Worm (Caenorhabditis elegans) whole organism, young adult: ENCODE data around the gene C03B1.7.

ENCODE experiments used
- F10E7.11 ChIP-seq: sonication (generic microtip); optimal IDR thresholded peaks from 2 replicates; lab custom pipeline; 2017; ENCODE audit warnings: mild to moderate bottlenecking, missing genetic modification characterization, moderate library complexity, missing compliant biosample characterization
- F22D6.2 ChIP-seq: sonication (generic microtip); optimal IDR thresholded peaks from 2 replicates; lab custom pipeline; 2016; ENCODE audit warnings: mild to moderate bottlenecking, missing genetic modification characterization, missing compliant biosample characterization
- F37B4.10 ChIP-seq: fragments of 200-800 bp; sonication (Bioruptor generic); IDR thresholded peaks from 2 replicates; pipeline ENCODE4 v1.3.6; 2022; ENCODE audit warnings: missing genetic modification characterization, missing compliant biosample characterization
- T26A5.8 ChIP-seq: sonication (generic microtip); optimal IDR thresholded peaks from 2 replicates; lab custom pipeline; 2016; ENCODE audit warnings: missing genetic modification characterization, missing compliant biosample characterization
- ZK185.1 ChIP-seq: sonication (generic microtip); optimal IDR thresholded peaks from 2 replicates; lab custom pipeline; 2016; ENCODE audit warnings: mild to moderate bottlenecking, missing genetic modification characterization, missing compliant biosample characterization; ENCODE audit not compliant: poor library complexity, severe bottlenecking
- akir-1 ChIP-seq: fragments of 200-800 bp; sonication (Bioruptor generic); optimal IDR thresholded peaks from 2 replicates; lab custom pipeline; 2018; ENCODE audit warnings: mild to moderate bottlenecking, missing genetic modification characterization, moderate library complexity, missing compliant biosample characterization
- aptf-2 ChIP-seq: fragments of 200-800 bp; sonication (Bioruptor generic); conservative IDR thresholded peaks from 2 replicates; pipeline ENCODE4 v1.3.6; 2022; ENCODE audit warnings: missing genetic modification reagents, missing genetic modification characterization, missing compliant biosample characterization
- aptf-3 ChIP-seq: fragments of 200-800 bp; sonication (Bioruptor generic); IDR thresholded peaks from 2 replicates; pipeline ENCODE4 v1.3.6; 2022; ENCODE audit warnings: missing genetic modification characterization, missing compliant biosample characterization
- bed-1 ChIP-seq: fragments of 200-800 bp; sonication (Bioruptor generic); IDR thresholded peaks from 2 replicates; pipeline ENCODE4 v1.3.6; 2022; ENCODE audit warnings: missing genetic modification reagents, missing genetic modification characterization, missing compliant biosample characterization
- ceh-27 ChIP-seq: fragments of 200-800 bp; sonication (Bioruptor generic); optimal IDR thresholded peaks from 2 replicates; lab custom pipeline; 2018; ENCODE audit warnings: mild to moderate bottlenecking, missing genetic modification characterization, moderate library complexity, missing compliant biosample characterization
- ceh-91 ChIP-seq: fragments of 200-800 bp; sonication (Bioruptor generic); IDR thresholded peaks from 2 replicates; pipeline ENCODE4 v1.3.6; 2022; ENCODE audit warnings: missing genetic modification reagents, missing genetic modification characterization, missing compliant biosample characterization
- efl-1 ChIP-seq: fragments of 150-350 bp; optimal IDR thresholded peaks from 2 replicates; lab custom pipeline; 2014; ENCODE audit warnings: missing biosample characterization, missing genetic modification reagents, missing genetic modification characterization
- egl-44 ChIP-seq: fragments of 200-800 bp; sonication (Bioruptor generic); IDR thresholded peaks from 2 replicates; pipeline ENCODE4 v1.3.6; 2022; ENCODE audit warnings: missing genetic modification reagents, missing genetic modification characterization, missing compliant biosample characterization
- gei-17 ChIP-seq: fragments of 200-800 bp; sonication (Bioruptor generic); optimal IDR thresholded peaks from 2 replicates; lab custom pipeline; 2018; ENCODE audit warnings: mild to moderate bottlenecking, missing genetic modification characterization, missing compliant biosample characterization
- him-1 ChIP-seq: sonication (generic microtip); optimal IDR thresholded peaks from 2 replicates; lab custom pipeline; 2016; ENCODE audit warnings: missing genotype, missing genetic modification reagents, missing genetic modification characterization, missing compliant biosample characterization
- hmg-20 ChIP-seq: fragments of 200-800 bp; sonication (Bioruptor generic); IDR thresholded peaks from 2 replicates; pipeline ENCODE4 v1.3.6; 2022; ENCODE audit warnings: missing genetic modification reagents, missing genetic modification characterization, missing compliant biosample characterization
- lag-1 ChIP-seq: fragments of 200-800 bp; sonication (Bioruptor generic); IDR thresholded peaks from 2 replicates; pipeline ENCODE4 v1.3.6; 2022; ENCODE audit warnings: missing genetic modification reagents, missing genetic modification characterization, missing compliant biosample characterization
- lin-40 ChIP-seq: sonication (generic microtip); optimal IDR thresholded peaks from 2 replicates; lab custom pipeline; 2016; ENCODE audit warnings: missing genetic modification characterization, mild to moderate bottlenecking, missing compliant biosample characterization, missing genotype, missing genetic modification reagents
- lsy-27 ChIP-seq: sonication (generic microtip); optimal IDR thresholded peaks from 2 replicates; lab custom pipeline; 2017; ENCODE audit warnings: missing genetic modification characterization, mild to moderate bottlenecking, missing compliant biosample characterization, antibody characterized with exemption, missing genotype, borderline replicate concordance; ENCODE audit not compliant: insufficient read depth
- madf-10 ChIP-seq: sonication (generic microtip); optimal IDR thresholded peaks from 2 replicates; lab custom pipeline; 2016; ENCODE audit warnings: mild to moderate bottlenecking, missing genetic modification characterization, missing compliant biosample characterization
- madf-6 ChIP-seq: fragments of 200-800 bp; sonication (Bioruptor generic); IDR thresholded peaks from 2 replicates; pipeline ENCODE4 v1.3.6; 2022; ENCODE audit warnings: missing genetic modification reagents, missing genetic modification characterization, missing compliant biosample characterization
- madf-8 ChIP-seq: fragments of 200-800 bp; sonication (Bioruptor generic); conservative IDR thresholded peaks from 2 replicates; pipeline ENCODE4 v1.3.6; 2022; ENCODE audit warnings: missing genetic modification reagents, missing genetic modification characterization, missing compliant biosample characterization
- mcd-1 ChIP-seq: fragments of 200-800 bp; sonication (Bioruptor generic); IDR thresholded peaks from 2 replicates; pipeline ENCODE4 v1.3.6; 2022; ENCODE audit warnings: missing genetic modification reagents, missing genetic modification characterization, missing compliant biosample characterization
- mxl-1 ChIP-seq: sonication (generic microtip); optimal IDR thresholded peaks from 2 replicates; lab custom pipeline; 2016; ENCODE audit warnings: missing genetic modification characterization, missing compliant biosample characterization
- nfya-1 ChIP-seq: sonication (generic microtip); optimal IDR thresholded peaks from 2 replicates; lab custom pipeline; 2017; ENCODE audit warnings: antibody characterized with exemption, missing compliant biosample characterization, missing genetic modification characterization, borderline replicate concordance; ENCODE audit not compliant: insufficient read depth
- nhr-120 ChIP-seq: fragments of 200-800 bp; sonication (Bioruptor generic); IDR thresholded peaks from 2 replicates; pipeline ENCODE4 v1.3.6; 2022; ENCODE audit warnings: missing genetic modification characterization, missing compliant biosample characterization
- nhr-179 ChIP-seq: sonication (generic microtip); optimal IDR thresholded peaks from 2 replicates; lab custom pipeline; 2016; ENCODE audit warnings: mild to moderate bottlenecking, missing genetic modification characterization, missing compliant biosample characterization
- nhr-27 ChIP-seq: fragments of 200-800 bp; sonication (Bioruptor generic); optimal IDR thresholded peaks from 2 replicates; lab custom pipeline; 2018; ENCODE audit warnings: mild to moderate bottlenecking, missing genetic modification characterization, moderate library complexity, missing compliant biosample characterization
- nhr-80 ChIP-seq: sonication (generic microtip); optimal IDR thresholded peaks from 2 replicates; lab custom pipeline; 2016; ENCODE audit warnings: missing genetic modification characterization, missing compliant biosample characterization
- nhr-90 ChIP-seq: sonication (generic microtip); optimal IDR thresholded peaks from 2 replicates; lab custom pipeline; 2016; ENCODE audit warnings: missing genotype, mild to moderate bottlenecking, missing genetic modification characterization, missing compliant biosample characterization
- snpc-1.3 ChIP-seq: sonication (generic microtip); optimal IDR thresholded peaks from 2 replicates; lab custom pipeline; 2017; ENCODE audit warnings: missing genetic modification characterization, mild to moderate bottlenecking, missing compliant biosample characterization, antibody characterized with exemption, moderate library complexity, missing genotype, missing genetic modification reagents; ENCODE audit not compliant: insufficient read depth
- snpc-4 ChIP-seq, 5 experiments: fragments of 150-350 bp in 1 of 5; sonication (generic microtip) in 4 of 5; optimal IDR thresholded peaks; 2 replicates each; lab custom pipeline; 2014 to 2018; ENCODE audit warnings: missing genetic modification characterization in 5 of 5, missing biosample characterization in 3 of 5, antibody characterized with exemption in 2 of 5, mild to moderate bottlenecking in 2 of 5, missing compliant biosample characterization in 2 of 5, missing genotype in 2 of 5, moderate library complexity in 2 of 5, missing genetic modification reagents in 1 of 5
- tlf-1 ChIP-seq: fragments of 200-800 bp; sonication (Bioruptor generic); optimal IDR thresholded peaks from 2 replicates; lab custom pipeline; 2018; ENCODE audit warnings: mild to moderate bottlenecking, missing genetic modification characterization, missing compliant biosample characterization
- xnd-1 ChIP-seq: sonication (generic microtip); optimal IDR thresholded peaks from 2 replicates; lab custom pipeline; 2016; ENCODE audit warnings: missing genotype, missing genetic modification reagents, missing genetic modification characterization, missing compliant biosample characterization
- zfh-2 ChIP-seq: fragments of 200-800 bp; sonication (Bioruptor generic); conservative IDR thresholded peaks from 2 replicates; pipeline ENCODE4 v1.3.6; 2022; ENCODE audit warnings: missing genetic modification reagents, missing genetic modification characterization, missing compliant biosample characterization

Gene C03B1.7

DNA sequence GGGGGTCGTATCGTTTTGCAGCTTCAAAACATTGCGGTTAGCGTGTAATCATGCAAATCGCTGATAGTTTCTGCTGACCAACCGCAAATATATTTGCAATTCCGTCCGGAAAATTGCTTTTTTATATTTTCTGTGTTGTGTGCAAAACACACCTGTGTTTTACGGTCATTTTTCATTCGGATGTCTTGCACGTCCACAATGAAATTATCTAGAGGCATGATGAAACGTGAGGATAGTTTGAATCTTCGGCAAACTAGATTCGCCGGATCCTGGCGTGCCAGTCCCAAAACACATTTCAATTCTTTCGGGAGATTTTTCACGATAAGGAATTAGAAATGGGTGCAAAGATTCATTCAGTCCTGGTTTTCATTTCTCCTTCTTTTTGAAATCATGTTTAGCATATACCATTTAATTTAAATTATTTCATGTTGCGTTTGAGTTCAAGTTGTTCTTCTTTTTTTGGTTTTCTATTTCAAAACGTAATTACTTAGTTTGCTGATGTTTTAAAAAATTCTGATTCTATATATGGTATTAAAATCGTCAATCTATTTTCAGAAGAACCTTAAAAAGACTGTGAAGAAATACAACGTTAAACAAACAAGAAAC lies 13.5 kb downstream of the C03B1.7 start, which contains the start of gene C03B1.5:
Gene C03B1.5, plus strand, starts transcription at position 556 of the 606 bp plus-strand sequence.
- TF ChIP-seq ZK185.1 (tag; lab: Kevin White, UChicago) (no peak), madf-8 (GFP tag; lab: Robert Waterston, UW) (no peak), tlf-1 (no peak), him-1 (tag; lab: Kevin White, UChicago) (no peak), zfh-2 (GFP tag; lab: Robert Waterston, UW) (no peak), lsy-27 (tag; lab: Kevin White, UChicago) (no peak), snpc-4 (GFP tag; optimal IDR thresholded peaks at IDR 0.05; lab: Kevin White, UChicago) (no peak), snpc-4 (tag; optimal IDR thresholded peaks at IDR 0.05; lab: Kevin White, UChicago) (no peak), lin-40 (tag; lab: Kevin White, UChicago) (no peak), F10E7.11 (tag; lab: Kevin White, UChicago) (no peak), aptf-2 (GFP tag; lab: Robert Waterston, UW) (no peak)

DNA sequence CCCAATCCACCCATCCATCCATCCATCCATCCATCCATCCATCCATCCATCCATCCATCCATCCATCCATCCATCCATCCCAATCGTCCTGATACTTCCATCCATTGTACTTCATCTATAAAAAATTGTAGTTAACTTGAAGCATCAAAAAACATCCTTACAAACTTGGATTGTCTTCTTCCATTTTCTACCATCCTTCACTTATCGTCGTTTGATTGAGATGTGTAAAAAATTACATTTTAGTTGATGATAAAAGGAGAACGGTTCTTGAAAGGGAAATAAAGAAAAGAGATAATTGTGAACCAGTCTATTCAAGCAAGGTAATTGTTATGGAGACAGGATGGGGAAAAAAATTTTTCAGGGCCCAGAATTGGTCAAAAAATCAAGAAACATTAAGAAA lies 16.2 kb downstream of the C03B1.7 start, which contains the start of gene C03B1.10:
Gene C03B1.10, minus strand, starts transcription at position 101 of the 400 bp plus-strand sequence.
- TF ChIP-seq nhr-179 (tag; lab: Kevin White, UChicago) (no peak), egl-44 (GFP tag; lab: Robert Waterston, UW) (no peak), nhr-80 (tag; lab: Kevin White, UChicago) (no peak), nhr-120 (GFP tag; lab: Robert Waterston, UW) (no peak), gei-17 (GFP tag; lab: Kevin White, UChicago) (no peak)

DNA sequence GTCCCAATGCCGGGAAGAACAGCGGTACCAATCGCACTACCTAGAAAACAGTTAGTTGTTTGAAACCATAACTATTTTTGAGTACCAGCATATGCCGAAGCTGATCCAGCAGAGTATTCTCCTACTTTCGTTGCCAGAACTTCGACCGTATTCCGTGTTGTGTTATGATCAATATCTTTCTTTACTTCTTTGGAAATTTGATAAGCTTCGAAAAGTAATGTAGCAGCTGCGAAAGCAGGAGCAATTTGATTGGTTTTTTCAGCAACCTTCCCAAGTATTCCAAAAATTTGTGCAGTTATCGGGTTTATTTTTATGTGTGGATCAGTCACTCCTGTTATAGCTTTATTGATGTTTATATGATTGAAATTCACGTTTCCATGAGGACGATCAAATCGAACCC lies 18.5 kb downstream of the C03B1.7 start:
- TF ChIP-seq efl-1 (GFP tag; lab: Kevin White, UChicago) (no peak), madf-10 (tag; lab: Kevin White, UChicago) (no peak), madf-6 (GFP tag; lab: Robert Waterston, UW) (no peak), hmg-20 (GFP tag; lab: Robert Waterston, UW) (no peak), akir-1 (GFP tag; lab: Kevin White, UChicago) (no peak), xnd-1 (tag; lab: Kevin White, UChicago) (no peak), ceh-27 (GFP tag; lab: Kevin White, UChicago) (no peak), nhr-179 (tag; lab: Kevin White, UChicago) (no peak), nhr-120 (GFP tag; lab: Robert Waterston, UW) (no peak), T26A5.8 (no peak), F37B4.10 (GFP tag; lab: Robert Waterston, UW) (no peak), ceh-91 (GFP tag; lab: Robert Waterston, UW) (no peak), nhr-90 (tag; lab: Kevin White, UChicago) (no peak), mcd-1 (GFP tag; lab: Robert Waterston, UW) (no peak), nfya-1 (tag; lab: Kevin White, UChicago) (no peak), lag-1 (GFP tag; lab: Robert Waterston, UW) (no peak)

DNA sequence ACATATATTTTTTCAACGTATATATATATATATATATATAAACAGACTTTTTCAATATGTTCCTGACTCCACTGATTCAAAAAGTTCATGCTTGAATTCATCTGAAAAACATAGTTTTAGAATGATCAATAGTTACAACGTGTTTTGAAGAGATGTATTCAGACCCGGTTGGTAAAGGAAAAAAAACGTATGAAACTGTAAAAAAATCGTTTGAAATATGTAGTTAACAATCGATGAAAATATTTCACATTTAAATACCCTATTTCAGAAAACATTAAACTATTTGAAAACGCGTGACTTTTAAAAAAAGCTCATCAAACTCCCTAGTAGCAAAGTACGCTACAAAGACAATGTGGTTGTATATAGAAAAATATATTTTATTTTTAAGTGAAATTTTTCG lies 19.0 kb downstream of the C03B1.7 start, which contains the start of gene C03B1.14:
Gene C03B1.14, minus strand, starts transcription at position 101 of the 400 bp plus-strand sequence.
- TF ChIP-seq F22D6.2 (tag; lab: Kevin White, UChicago) = no peak
- no peak for TF ChIP-seq nhr-27 (tag; lab: Kevin White, UChicago)
- no peak for TF ChIP-seq snpc-1.3 (tag; lab: Kevin White, UChicago)
- no peak for TF ChIP-seq aptf-3 (GFP tag; lab: Robert Waterston, UW)
- no peak for TF ChIP-seq mxl-1
- TF ChIP-seq bed-1 (GFP tag; lab: Robert Waterston, UW) = no peak
- TF ChIP-seq ceh-91 (GFP tag; lab: Robert Waterston, UW) = no peak
